Worm (Caenorhabditis elegans) whole organism, L4 larva: Measurements from ENCODE around the gene egl-9.

Source experiments
- R02D3.7 ChIP-seq: fragments of 150-350 bp; sonication (generic microtip); optimal IDR thresholded peaks from 3 replicates; lab custom pipeline; 2014; ENCODE audit warnings: missing biosample characterization, missing genetic modification characterization
- ama-1 ChIP-seq: fragments of 150-350 bp; optimal IDR thresholded peaks from 2 replicates; lab custom pipeline; 2014; ENCODE audit warnings: inconsistent platforms, mixed read lengths
- ces-1 ChIP-seq: fragments of 150-350 bp; sonication (generic microtip); optimal IDR thresholded peaks from 4 replicates; lab custom pipeline; 2014; ENCODE audit warnings: missing biosample characterization, missing genetic modification reagents, missing genetic modification characterization
- daf-19 ChIP-seq: fragments of 200-800 bp; sonication (Bioruptor generic); conservative IDR thresholded peaks from 2 replicates; pipeline ENCODE4 v1.3.6; 2022; ENCODE audit warnings: missing genetic modification characterization, missing compliant biosample characterization
- dve-1 ChIP-seq: sonication (generic microtip); optimal IDR thresholded peaks from 2 replicates; lab custom pipeline; 2017; ENCODE audit warnings: antibody characterized with exemption, mild to moderate bottlenecking, missing genetic modification characterization, missing compliant biosample characterization; ENCODE audit not compliant: insufficient read depth
- egl-27 ChIP-seq: sonication (generic microtip); optimal IDR thresholded peaks from 3 replicates; lab custom pipeline; 2017; ENCODE audit warnings: missing biosample characterization, missing genetic modification reagents, missing genetic modification characterization
- mxl-2 ChIP-seq: fragments of 200-800 bp; sonication (Bioruptor generic); conservative IDR thresholded peaks from 2 replicates; pipeline ENCODE4 v1.3.6; 2022; ENCODE audit warnings: missing genetic modification reagents, missing genetic modification characterization, missing compliant biosample characterization
- nhr-10 ChIP-seq: fragments of 150-350 bp; optimal IDR thresholded peaks from 2 replicates; lab custom pipeline; 2014; ENCODE audit warnings: missing biosample characterization, missing genetic modification characterization
- nhr-11 ChIP-seq: fragments of 150-350 bp; optimal IDR thresholded peaks from 2 replicates; lab custom pipeline; 2014; ENCODE audit warnings: missing biosample characterization, missing genetic modification characterization
- nhr-76 ChIP-seq: fragments of 150-350 bp; optimal IDR thresholded peaks from 2 replicates; lab custom pipeline; 2014; ENCODE audit warnings: missing biosample characterization, missing genetic modification characterization
- snpc-4 ChIP-seq: fragments of 150-350 bp; optimal IDR thresholded peaks from 2 replicates; lab custom pipeline; 2014; ENCODE audit warnings: missing biosample characterization, missing genetic modification characterization
- ztf-11 ChIP-seq: fragments of 150-350 bp; optimal IDR thresholded peaks from 2 replicates; lab custom pipeline; 2014; ENCODE audit warnings: missing biosample characterization, missing genetic modification characterization

DNA sequence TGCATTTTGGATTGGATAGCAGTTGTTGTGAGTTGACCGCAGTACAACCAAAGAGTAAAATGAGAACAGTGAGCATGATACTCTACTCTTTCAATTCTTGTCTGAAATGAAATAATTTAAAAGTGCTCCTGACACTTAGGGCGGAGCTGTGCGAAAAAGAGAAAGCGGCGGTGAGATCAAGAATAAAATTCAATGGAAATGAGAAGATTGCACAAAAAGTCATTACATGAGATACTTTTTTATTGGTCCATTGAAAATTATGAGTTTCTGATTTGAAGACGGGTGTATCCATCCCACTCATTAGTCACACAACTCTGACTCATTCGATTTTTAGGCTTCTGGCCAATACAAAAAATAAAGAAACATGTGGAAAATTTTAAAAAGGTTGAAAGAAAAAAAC lies 11.1 kb upstream of the egl-9 start, which contains the start of gene F22E12.1:
- TF ChIP-seq R02D3.7 (tag; lab: Kevin White, UChicago) = no peak
- no peak for TF ChIP-seq ces-1 (GFP tag; lab: Kevin White, UChicago)
- TF ChIP-seq nhr-10 (tag; lab: Kevin White, UChicago) = no peak
- no peak for TF ChIP-seq daf-19 (GFP tag; lab: Robert Waterston, UW)
- TF ChIP-seq nhr-76 (tag; lab: Kevin White, UChicago) = no peak
- TF ChIP-seq ama-1 (lab: Kevin White, UChicago) = no peak
- no peak for TF ChIP-seq mxl-2 (GFP tag; lab: Robert Waterston, UW)
- no peak for TF ChIP-seq ztf-11 (tag; lab: Kevin White, UChicago)
- TF ChIP-seq dve-1 (tag; lab: Kevin White, UChicago) = no peak
- no peak for TF ChIP-seq nhr-11
- no peak for TF ChIP-seq snpc-4
- TF ChIP-seq egl-27 (tag; lab: Kevin White, UChicago) = no peak
